Worm (Caenorhabditis elegans): ENCODE results near the gene lbp-8.

DNA sequence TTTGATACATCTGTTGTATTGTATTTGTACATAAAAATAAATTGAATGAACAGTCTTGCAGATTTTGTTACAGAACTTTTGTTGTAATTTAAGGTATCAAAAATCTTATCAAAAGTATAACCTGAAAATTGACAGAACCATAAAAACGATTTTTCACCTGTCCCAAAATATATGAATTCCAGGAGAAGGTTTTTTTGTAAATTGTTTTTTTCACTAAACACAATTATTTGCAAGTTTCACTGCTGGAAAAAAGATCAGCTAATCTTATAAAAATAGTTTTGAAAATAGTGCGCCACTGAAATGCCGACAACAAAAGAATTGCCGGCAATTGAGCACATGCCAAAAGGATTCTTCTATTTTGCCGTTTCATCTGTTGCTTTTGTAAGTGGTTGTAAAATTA, 47.4 kb upstream of the lbp-8 start, which contains the start of gene srx-130:
- TF ChIP-seq ztf-26 (tag; optimal IDR thresholded peaks at IDR 0.05) (no peak), nhr-80 (tag; optimal IDR thresholded peaks at IDR 0.05) (no peak), madf-8 (GFP tag; conservative IDR thresholded peaks at IDR 0.05) (no peak), lsl-1 (GFP tag; optimal IDR thresholded peaks at IDR 0.05) (no peak), sea-2 (GFP tag; IDR thresholded peaks at IDR 0.05) (no peak)
